Worm (Caenorhabditis elegans) whole organism, young adult: ENCODE measurements around the gene cpt-3.

Source experiments
- Y56A3A.18 ChIP-seq: fragments of 200-800 bp; sonication (Bioruptor generic); IDR thresholded peaks from 2 replicates; pipeline ENCODE4 v1.3.6; 2022; ENCODE audit warnings: missing genetic modification reagents, missing genetic modification characterization, missing compliant biosample characterization
- ama-1 ChIP-seq, 3 experiments: fragments of 150-350 bp in 1 of 3; sonication (generic microtip) in 2 of 3; optimal IDR thresholded peaks; 2 replicates each; lab custom pipeline; 2014 to 2018; ENCODE audit warnings: missing biosample characterization in 2 of 3, missing genetic modification characterization in 2 of 3, missing genetic modification reagents in 2 of 3
- attf-3 ChIP-seq: fragments of 200-800 bp; sonication (Bioruptor generic); conservative IDR thresholded peaks from 2 replicates; pipeline ENCODE4 v1.3.6; 2022; ENCODE audit warnings: missing genetic modification reagents, missing genetic modification characterization, missing compliant biosample characterization
- nfyb-1 ChIP-seq: fragments of 200-800 bp; sonication (Bioruptor generic); IDR thresholded peaks from 2 replicates; pipeline ENCODE4 v1.3.6; 2022; ENCODE audit warnings: missing genetic modification reagents, missing genetic modification characterization, missing compliant biosample characterization
- rcor-1 ChIP-seq: fragments of 200-800 bp; sonication (Bioruptor generic); IDR thresholded peaks from 2 replicates; pipeline ENCODE4 v1.3.6; 2022; ENCODE audit warnings: missing genetic modification reagents, missing genetic modification characterization, missing compliant biosample characterization
- unc-62 ChIP-seq: fragments of 150-350 bp; optimal IDR thresholded peaks from 2 replicates; lab custom pipeline; 2014; ENCODE audit warnings: missing biosample characterization, missing genetic modification reagents, missing genetic modification characterization

- no peak for TF ChIP-seq ama-1 (optimal IDR thresholded peaks at IDR 0.05; lab: Kevin White, UChicago)
- no peak for TF ChIP-seq ama-1 (GFP tag; optimal IDR thresholded peaks at IDR 0.05; lab: Kevin White, UChicago)
- TF ChIP-seq rcor-1 (GFP tag; lab: Robert Waterston, UW): no peak
- no peak for TF ChIP-seq nfyb-1 (GFP tag; lab: Robert Waterston, UW)
- no peak for TF ChIP-seq Y56A3A.18
- TF ChIP-seq attf-3: no peak
- TF ChIP-seq unc-62 (GFP tag; lab: Kevin White, UChicago): no peak
These were observed 54.9 kb downstream of the cpt-3 start for ce11 chrIII:2137490-2137889.
